Worm (Caenorhabditis elegans) whole organism, midembryonic: ENCODE data around the gene ari-1.4.

Source experiments
- med-1 ChIP-seq: sonication (generic microtip); optimal IDR thresholded peaks from 2 replicates; lab custom pipeline; 2017; ENCODE audit warnings: missing genetic modification characterization, mild to moderate bottlenecking, missing compliant biosample characterization, antibody characterized with exemption, missing genetic modification reagents; ENCODE audit not compliant: insufficient read depth
- ztf-23 ChIP-seq: fragments of 200-800 bp; sonication (Bioruptor generic); IDR thresholded peaks from 2 replicates; pipeline ENCODE4 v1.3.6; 2022; ENCODE audit warnings: missing genetic modification reagents, missing genetic modification characterization, missing compliant biosample characterization

DNA sequence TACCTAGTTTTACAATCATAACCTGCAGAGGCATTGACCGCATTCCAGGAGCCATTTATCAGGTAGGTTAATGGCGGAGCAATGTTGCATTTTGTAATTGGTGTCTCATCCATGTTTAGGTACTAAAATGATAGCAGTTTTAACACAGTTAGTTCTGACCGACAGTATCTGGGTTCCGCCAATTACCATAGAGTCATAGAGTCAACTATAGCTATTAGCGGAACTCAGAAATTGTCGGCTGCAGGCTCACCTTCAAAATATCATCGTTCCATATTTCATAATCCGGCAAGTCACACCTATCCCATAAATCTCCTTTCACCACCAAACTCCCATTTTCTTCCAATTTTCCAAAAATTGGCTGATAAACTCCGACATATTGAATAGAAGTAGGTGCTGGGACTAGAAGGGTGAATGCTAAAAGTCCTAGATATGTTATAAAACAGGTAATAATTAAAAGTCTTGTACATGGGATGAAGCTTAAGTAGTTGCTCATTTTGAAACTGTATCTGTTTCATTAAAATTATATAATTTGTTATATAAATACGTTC, 11.2 kb upstream of the ari-1.4 start, which contains the start of gene Y73F8A.35:
- TF ChIP-seq med-1 (GFP tag; lab: Kevin White, UChicago), result no peak
- no peak for TF ChIP-seq ztf-23 (GFP tag; lab: Robert Waterston, UW)
